Worm (Caenorhabditis elegans) whole organism, early embryonic: Measurements from ENCODE around the gene secs-1.

Experiments
- F13C5.2 ChIP-seq: sonication (generic microtip); optimal IDR thresholded peaks from 2 replicates; lab custom pipeline; 2017; ENCODE audit warnings: mild to moderate bottlenecking, missing genetic modification characterization, inconsistent platforms, missing compliant biosample characterization
- ama-1 ChIP-seq: fragments of 150-350 bp; optimal IDR thresholded peaks from 2 replicates; lab custom pipeline; 2014
- ceh-13 ChIP-seq: fragments of 200-800 bp; sonication (Bioruptor generic); optimal IDR thresholded peaks from 2 replicates; lab custom pipeline; 2018; ENCODE audit warnings: mild to moderate bottlenecking, missing genetic modification characterization, missing compliant biosample characterization
- ets-7 ChIP-seq: sonication (generic microtip); optimal IDR thresholded peaks from 2 replicates; lab custom pipeline; 2016; ENCODE audit warnings: missing genotype, missing genetic modification characterization, missing compliant biosample characterization
- flt-1 ChIP-seq: fragments of 200-800 bp; sonication (Bioruptor generic); IDR thresholded peaks from 2 replicates; pipeline ENCODE4 v1.3.6; 2022; ENCODE audit warnings: missing genetic modification characterization, missing compliant biosample characterization
- hnd-1 ChIP-seq: sonication (generic microtip); optimal IDR thresholded peaks from 2 replicates; lab custom pipeline; 2016; ENCODE audit warnings: missing genetic modification characterization, missing compliant biosample characterization
- pes-1 ChIP-seq: fragments of 200-800 bp; sonication (Bioruptor generic); IDR thresholded peaks from 2 replicates; pipeline ENCODE4 v1.3.6; 2022; ENCODE audit warnings: missing genetic modification reagents, missing genetic modification characterization, missing compliant biosample characterization
- scrt-1 ChIP-seq: fragments of 200-800 bp; sonication (Bioruptor generic); IDR thresholded peaks from 2 replicates; pipeline ENCODE4 v1.3.6; 2022; ENCODE audit warnings: missing genetic modification characterization, missing compliant biosample characterization
- sea-1 ChIP-seq: fragments of 200-800 bp; sonication (Bioruptor generic); conservative IDR thresholded peaks from 2 replicates; pipeline ENCODE4 v1.3.6; 2022; ENCODE audit warnings: missing genetic modification characterization, missing compliant biosample characterization
- tbx-37 ChIP-seq: fragments of 200-800 bp; sonication (Bioruptor generic); conservative IDR thresholded peaks from 2 replicates; pipeline ENCODE4 v1.3.6; 2022; ENCODE audit warnings: missing genetic modification reagents, missing genetic modification characterization, missing compliant biosample characterization

DNA sequence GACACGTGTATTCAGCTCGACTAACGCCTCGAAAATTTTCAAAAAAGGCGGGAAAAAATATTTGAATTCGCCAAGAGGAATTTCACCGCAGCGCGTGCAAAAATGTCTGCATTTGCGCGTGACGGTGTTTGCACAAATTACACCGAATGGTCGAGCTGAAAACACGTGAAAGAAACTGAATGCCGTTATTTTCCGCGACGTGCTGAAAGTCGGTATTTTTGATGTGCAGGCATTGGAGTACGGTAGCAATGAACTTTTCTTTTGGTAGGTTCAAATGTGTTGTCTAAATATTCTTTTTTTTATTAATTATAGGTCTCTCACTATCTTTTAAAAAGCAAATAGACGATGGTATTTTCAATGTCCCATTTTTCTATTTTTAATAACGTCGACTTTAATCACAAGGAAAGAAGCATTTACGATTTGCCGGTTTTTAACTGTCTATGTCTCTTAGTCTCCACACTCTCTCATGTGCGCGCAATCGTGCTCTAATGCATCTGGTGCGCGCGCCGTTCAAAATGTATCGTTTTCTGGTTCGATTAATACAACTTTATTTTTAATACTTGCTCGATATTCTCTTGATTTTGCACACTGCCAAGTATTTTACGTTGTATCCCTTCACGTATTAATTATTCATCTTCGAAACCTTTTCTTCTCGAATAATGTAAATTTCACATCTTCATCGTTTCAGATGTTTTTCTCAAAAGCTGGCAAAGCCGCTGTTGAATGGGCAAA lies 9.3 kb upstream of the secs-1 start, which contains the start of the genes C29A12.1 and lig-1:
- TF ChIP-seq sea-1 (GFP tag; lab: Robert Waterston, UW) (no peak), pes-1 (GFP tag; lab: Robert Waterston, UW) (no peak), scrt-1 (GFP tag; lab: Robert Waterston, UW) (no peak), ama-1 (lab: Kevin White, UChicago) (no peak), ceh-13 (GFP tag; lab: Kevin White, UChicago) (no peak), hnd-1 (tag; lab: Kevin White, UChicago) (no peak), F13C5.2 (tag; lab: Kevin White, UChicago) (no peak), ets-7 (tag; lab: Kevin White, UChicago) (no peak), flt-1 (GFP tag; lab: Robert Waterston, UW) (no peak), tbx-37 (no peak)
